Worm (Caenorhabditis elegans) whole organism, L4/young adult: Measurements from ENCODE around the gene set-20.

Experiments used
- W03F9.2 ChIP-seq: fragments of 150-350 bp; optimal IDR thresholded peaks from 2 replicates; lab custom pipeline; 2014; ENCODE audit warnings: missing biosample characterization, missing genetic modification characterization
- dao-5 ChIP-seq: sonication (generic microtip); optimal IDR thresholded peaks from 2 replicates; lab custom pipeline; 2016; ENCODE audit warnings: missing genotype, missing genetic modification characterization, moderate library complexity, missing compliant biosample characterization
- him-1 ChIP-seq: sonication (generic microtip); optimal IDR thresholded peaks from 2 replicates; lab custom pipeline; 2016; ENCODE audit warnings: missing genotype, missing genetic modification reagents, missing genetic modification characterization, missing compliant biosample characterization

- TF ChIP-seq W03F9.2 (tag; lab: Kevin White, UChicago) (no peak), dao-5 (tag; lab: Kevin White, UChicago) (no peak), him-1 (no peak)
Measured at ce11 chrX:5670829-5671228, 15.1 kb downstream of the set-20 start.
